Fruit fly (Drosophila melanogaster): ENCODE results near the gene loco.

loco gene

DNA sequence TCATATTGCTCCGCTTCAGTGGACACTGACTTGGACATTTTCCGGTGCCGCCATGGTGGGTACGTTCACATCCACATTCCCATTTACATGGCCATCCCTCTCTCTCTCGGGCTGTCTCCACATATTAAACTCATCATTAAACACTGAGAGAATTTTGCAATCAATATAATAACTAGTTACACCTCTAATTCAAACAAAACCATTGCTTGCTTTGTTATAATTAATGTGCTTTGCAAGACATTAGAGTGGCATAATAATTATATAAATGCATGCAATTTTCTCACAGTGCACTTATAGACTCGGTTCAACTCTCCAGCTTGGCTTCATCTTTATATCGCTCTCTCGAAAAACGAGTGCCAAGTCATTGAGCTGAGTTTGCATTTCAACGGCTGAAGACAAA, 14.4 kb downstream of the loco start (continued):
- TF ChIP-seq MBD-R2 (GFP tag; IDR thresholded peaks at IDR 0.05): peak; percentile 25; the same call in 1 of the 2 replicates
- peak; percentile 46 for TF ChIP-seq NK7.1 (GFP tag; optimal IDR thresholded peaks at IDR 0.05)
- TF ChIP-seq prd (optimal IDR thresholded peaks at IDR 0.05): no peak
- peak; percentile 70; the same call in 2 of the 3 replicates for TF ChIP-seq prd (GFP tag; IDR thresholded peaks at IDR 0.05)
- TF ChIP-seq CG13296 (GFP tag; optimal IDR thresholded peaks at IDR 0.05): no peak
- TF ChIP-seq schlank (tag; optimal IDR thresholded peaks at IDR 0.05): no peak
- no peak for TF ChIP-seq knrl (GFP tag; IDR thresholded peaks at IDR 0.05; ENCODE audit: partially characterized antibody)
- peak; percentile 55 for TF ChIP-seq ATbp (GFP tag; optimal IDR thresholded peaks at IDR 0.05)
- TF ChIP-seq CG7357 (GFP tag; IDR thresholded peaks at IDR 0.05): 0 out of 3 replicates have a peak, but pooled peaks have one; percentile 39
- TF ChIP-seq CG4730 (GFP tag; IDR thresholded peaks at IDR 0.05): peak; percentile 47; the same call in 1 of the 2 replicates
- TF ChIP-seq corto (GFP tag; optimal IDR thresholded peaks at IDR 0.05): peak; percentile 13
- TF ChIP-seq dati (GFP tag; IDR thresholded peaks at IDR 0.05): 0 out of 2 replicates have a peak, but pooled peaks have one; percentile 9
- peak; percentile 24 for TF ChIP-seq repo (GFP tag; optimal IDR thresholded peaks at IDR 0.05)
- peak; percentile 71 for TF ChIP-seq dysf (GFP tag; IDR thresholded peaks at IDR 0.05)
- TF ChIP-seq CG18599 (GFP tag; optimal IDR thresholded peaks at IDR 0.05): peak; percentile 59
- TF ChIP-seq pan (optimal IDR thresholded peaks at IDR 0.05): no peak
- TF ChIP-seq pan (GFP tag; optimal IDR thresholded peaks at IDR 0.05 in 1 of 2, IDR thresholded peaks at IDR 0.05 in 1 of 2): peak in 1 of 2 experiments; percentile 78
- TF ChIP-seq HLH4C (GFP tag; IDR thresholded peaks at IDR 0.05; ENCODE audit: partially characterized antibody): no peak
- peak; percentile 75; the same call in 2 of the 3 replicates for TF ChIP-seq ase (GFP tag; IDR thresholded peaks at IDR 0.05)
- peak; percentile 27; the same call in 1 of the 3 replicates for TF ChIP-seq sr (GFP tag; IDR thresholded peaks at IDR 0.05)
- TF ChIP-seq dimm (GFP tag; IDR thresholded peaks at IDR 0.05): peak; percentile 67
- TF ChIP-seq CG16863 (GFP tag; optimal IDR thresholded peaks at IDR 0.05): peak; percentile 71
- TF ChIP-seq D19A (tag; optimal IDR thresholded peaks at IDR 0.05): no peak
- TF ChIP-seq CG8281 (tag; optimal IDR thresholded peaks at IDR 0.05): peak; percentile 15
- TF ChIP-seq nom (GFP tag; optimal IDR thresholded peaks at IDR 0.05): peak; percentile 57
- TF ChIP-seq zf30C (GFP tag; optimal IDR thresholded peaks at IDR 0.05): peak; percentile 7
- peak; percentile 64 for TF ChIP-seq bab2 (GFP tag; optimal IDR thresholded peaks at IDR 0.05)
- peak; percentile 16 for TF ChIP-seq CG4854 (GFP tag; optimal IDR thresholded peaks at IDR 0.05)
- peak; percentile 76 for TF ChIP-seq Ptx1 (GFP tag; IDR thresholded peaks at IDR 0.05)
- TF ChIP-seq Myb (GFP tag; optimal IDR thresholded peaks at IDR 0.05): no peak
- TF ChIP-seq pnt (GFP tag; optimal IDR thresholded peaks at IDR 0.05): peak; percentile 64
- TF ChIP-seq CG12299 (tag; optimal IDR thresholded peaks at IDR 0.05): no peak
- TF ChIP-seq lov (optimal IDR thresholded peaks at IDR 0.05): no peak
- 0 out of 3 replicates have a peak, but pooled peaks have one; percentile 74 for TF ChIP-seq lov (GFP tag; IDR thresholded peaks at IDR 0.05)
- peak; percentile 36 for TF ChIP-seq fu2 (GFP tag; optimal IDR thresholded peaks at IDR 0.05)
- no peak for TF ChIP-seq dm (GFP tag; optimal IDR thresholded peaks at IDR 0.05)
- peak; percentile 30 for TF ChIP-seq oc (tag; optimal IDR thresholded peaks at IDR 0.05)
- no peak for TF ChIP-seq jigr1 (GFP tag; IDR thresholded peaks at IDR 0.05)
- TF ChIP-seq Max (GFP tag; optimal IDR thresholded peaks at IDR 0.05): peak; percentile 54
- peak; percentile 80 for TF ChIP-seq row (GFP tag; IDR thresholded peaks at IDR 0.05)
- no peak for TF ChIP-seq CG14860 (GFP tag; IDR thresholded peaks at IDR 0.05; ENCODE audit: partially characterized antibody)
- TF ChIP-seq PHDP (tag; optimal IDR thresholded peaks at IDR 0.05): peak; percentile 56
- no peak for TF ChIP-seq Side (GFP tag; optimal IDR thresholded peaks at IDR 0.05)
- TF ChIP-seq gcm (GFP tag; optimal IDR thresholded peaks at IDR 0.05): peak; percentile 54
- TF ChIP-seq CG3281 (GFP tag; optimal IDR thresholded peaks at IDR 0.05): peak; percentile 28
- TF ChIP-seq Rx (GFP tag; IDR thresholded peaks at IDR 0.05): peak; percentile 74
- TF ChIP-seq sens (GFP tag): peak; percentile 97
- peak; percentile 9 for TF ChIP-seq eyg (GFP tag; optimal IDR thresholded peaks at IDR 0.05)
- peak; percentile 57; the same call in 1 of the 3 replicates for TF ChIP-seq CG34422 (GFP tag; IDR thresholded peaks at IDR 0.05)
- peak; percentile 23 for TF ChIP-seq CG31388 (GFP tag; optimal IDR thresholded peaks at IDR 0.05)
- no peak for TF ChIP-seq Scr (GFP tag; IDR thresholded peaks at IDR 0.05; ENCODE audit: partially characterized antibody)
- peak; percentile 48; the same call in 1 of the 2 replicates for TF ChIP-seq CG6272 (GFP tag; IDR thresholded peaks at IDR 0.05)
